Fruit fly (Drosophila melanogaster) whole organism, prepupa: ENCODE data around the gene Art1.

Source experiments
- CG11762 ChIP-seq: fragments of 200-800 bp; sonication (Bioruptor generic); optimal IDR thresholded peaks from 3 replicates; lab custom pipeline; 2016; ENCODE audit warnings: missing biosample characterization, missing genetic modification characterization; ENCODE audit not compliant: insufficient read depth
- CG6854 ChIP-seq: fragments of 200-800 bp; sonication (Bioruptor generic); optimal IDR thresholded peaks from 2 replicates; lab custom pipeline; 2017; ENCODE audit warnings: missing biosample characterization, mild to moderate bottlenecking, missing genetic modification characterization
- Ets96B ChIP-seq: fragments of 200-800 bp; optimal IDR thresholded peaks from 2 replicates; lab custom pipeline; 2019; ENCODE audit warnings: missing biosample characterization, mild to moderate bottlenecking, missing genetic modification characterization, moderate library complexity
- Hr39 ChIP-seq: fragments of 200-800 bp; sonication (Bioruptor generic); optimal IDR thresholded peaks from 2 replicates; lab custom pipeline; 2016; ENCODE audit warnings: missing biosample characterization, missing genetic modification characterization
- OdsH ChIP-seq: fragments of 200-800 bp; sonication (Bioruptor generic); optimal IDR thresholded peaks from 3 replicates; lab custom pipeline; 2016; ENCODE audit warnings: missing biosample characterization, missing genetic modification characterization
- Smox ChIP-seq: fragments of 200-800 bp; sonication (Bioruptor generic); optimal IDR thresholded peaks from 3 replicates; lab custom pipeline; 2016; ENCODE audit warnings: missing biosample characterization, missing genetic modification characterization
- Sox102F ChIP-seq: fragments of 200-800 bp; sonication (Bioruptor generic); optimal IDR thresholded peaks from 2 replicates; lab custom pipeline; 2016; ENCODE audit warnings: missing biosample characterization, mild to moderate bottlenecking, missing genetic modification characterization
- Sox14 ChIP-seq: fragments of 200-800 bp; sonication (Bioruptor generic); optimal IDR thresholded peaks from 3 replicates; lab custom pipeline; 2016; ENCODE audit warnings: missing biosample characterization, missing genetic modification characterization

- TF ChIP-seq Hr39 (no peak), OdsH (GFP tag; lab: Kevin White, UChicago) (no peak), Smox (GFP tag; lab: Kevin White, UChicago) (no peak), Ets96B (tag; lab: Kevin White, UChicago) (no peak), CG11762 (no peak), Sox102F (GFP tag; lab: Kevin White, UChicago) (no peak), CG6854 (GFP tag; lab: Kevin White, UChicago) (peak; percentile 57), Sox14 (GFP tag; lab: Kevin White, UChicago) (no peak)
These were observed 40.7 kb upstream of the Art1 start for dm6 chr3R:10828688-10829087.
